Worm (Caenorhabditis elegans): ENCODE measurements around the gene ZK546.2.

The ZK546.2 gene

DNA sequence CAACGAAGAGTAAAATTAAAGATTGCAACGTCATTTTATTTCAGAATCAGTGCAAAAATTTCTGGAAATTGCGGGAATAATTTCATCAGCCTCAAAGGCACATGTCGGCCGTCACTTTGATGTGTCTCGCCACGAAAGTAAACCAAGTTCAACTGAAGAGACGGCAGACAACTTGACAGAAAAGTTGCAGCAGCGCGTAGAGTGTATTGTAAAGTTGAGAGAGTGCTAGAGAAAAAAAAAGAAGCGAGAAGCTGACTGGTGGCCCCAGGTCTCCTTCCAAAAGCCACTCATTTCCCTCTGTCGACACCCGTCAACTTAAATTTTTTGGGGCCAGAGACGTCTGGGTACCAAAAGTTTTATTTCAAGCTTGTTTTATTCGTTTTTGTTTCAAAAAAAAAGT is 41.5 kb upstream of the ZK546.2 start (continued):
- TF ChIP-seq tbx-2 (tag; optimal IDR thresholded peaks at IDR 0.05) = peak; percentile 34
- TF ChIP-seq ceh-6 (GFP tag; optimal IDR thresholded peaks at IDR 0.05) = no peak
- peak; percentile 98 for TF ChIP-seq unc-55 (GFP tag; optimal IDR thresholded peaks at IDR 0.05)
- TF ChIP-seq ets-4 (tag; optimal IDR thresholded peaks at IDR 0.05) = peak; percentile 1
- TF ChIP-seq eyg-1 (tag; optimal IDR thresholded peaks at IDR 0.05) = no peak
- TF ChIP-seq unc-86 (tag; optimal IDR thresholded peaks at IDR 0.05) = no peak
- peak; percentile 47 for TF ChIP-seq ceh-18 (tag; optimal IDR thresholded peaks at IDR 0.05)
- no peak for TF ChIP-seq K02D7.2 (tag; optimal IDR thresholded peaks at IDR 0.05)
- no peak for TF ChIP-seq ahr-1 (tag; optimal IDR thresholded peaks at IDR 0.05)
- no peak for TF ChIP-seq ceh-34 (tag; optimal IDR thresholded peaks at IDR 0.05)

DNA sequence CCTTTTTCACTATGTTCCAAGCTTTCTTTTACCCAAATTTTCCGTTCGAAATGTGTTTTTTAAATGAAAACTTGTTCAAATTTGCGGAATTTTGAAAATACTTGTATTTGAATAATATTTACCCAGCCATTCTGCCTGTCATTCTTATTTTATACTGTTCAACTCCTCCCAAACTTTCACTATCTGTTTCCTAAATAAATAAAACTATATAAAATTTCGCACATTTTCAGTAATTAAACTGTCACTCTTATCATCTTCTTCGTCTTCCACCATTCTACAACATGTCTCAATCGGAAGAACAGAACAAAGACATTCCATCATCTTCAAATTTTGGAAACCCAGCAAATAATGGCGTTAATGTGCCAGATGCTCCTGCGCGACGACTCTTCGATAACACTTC is 41.0 kb upstream of the ZK546.2 start, which contains the start of gene btbd-10:
Gene btbd-10, plus strand, starts transcription at position 231 of the 400 bp plus-strand sequence.
- TF ChIP-seq K09A11.1 (tag; optimal IDR thresholded peaks at IDR 0.05; ENCODE audit: insufficient read depth) (no peak), zip-5 (tag; optimal IDR thresholded peaks at IDR 0.05) (no peak), hlh-6 (tag; optimal IDR thresholded peaks at IDR 0.05) (no peak), syd-9 (tag; optimal IDR thresholded peaks at IDR 0.05) (no peak), Y22D7AL.16 (tag; optimal IDR thresholded peaks at IDR 0.05) (no peak), nhr-11 (tag; optimal IDR thresholded peaks at IDR 0.05) (no peak), npax-4 (tag; optimal IDR thresholded peaks at IDR 0.05) (no peak), unc-55 (GFP tag; optimal IDR thresholded peaks at IDR 0.05) (no peak), lim-6 (tag; optimal IDR thresholded peaks at IDR 0.05) (no peak), ceh-6 (GFP tag; optimal IDR thresholded peaks at IDR 0.05) (no peak), ttx-3 (tag; optimal IDR thresholded peaks at IDR 0.05) (no peak), pax-1 (tag; optimal IDR thresholded peaks at IDR 0.05) (no peak)

DNA sequence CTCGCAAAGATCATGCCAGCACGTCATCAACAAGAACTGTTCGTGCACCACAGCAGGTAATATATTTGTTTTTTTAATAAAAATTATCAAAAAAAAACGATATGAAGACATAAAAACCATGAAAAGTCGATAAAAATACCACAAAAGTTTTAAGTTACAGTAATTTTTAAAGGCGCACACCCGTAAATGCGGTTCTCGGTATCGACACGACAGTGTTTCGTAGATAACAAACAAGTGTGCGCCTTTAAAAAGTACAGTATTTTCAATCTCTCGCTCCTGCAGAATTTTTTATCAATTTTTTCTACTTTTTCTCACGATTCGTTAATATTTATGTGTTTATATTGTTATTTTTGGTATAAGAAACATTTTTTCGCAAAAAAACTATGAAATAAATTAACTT is 40.5 kb upstream of the ZK546.2 start:
- TF ChIP-seq pros-1 (tag; optimal IDR thresholded peaks at IDR 0.05) = no peak
- TF ChIP-seq pag-3 (tag; optimal IDR thresholded peaks at IDR 0.05; ENCODE audit: borderline replicate concordance) = no peak
- no peak for TF ChIP-seq ceh-14 (tag; optimal IDR thresholded peaks at IDR 0.05)
- TF ChIP-seq sox-4 (tag; optimal IDR thresholded peaks at IDR 0.05) = no peak
- TF ChIP-seq pat-9 (tag; optimal IDR thresholded peaks at IDR 0.05) = no peak
- no peak for TF ChIP-seq tbx-2 (tag; optimal IDR thresholded peaks at IDR 0.05)
- TF ChIP-seq sox-2 (GFP tag; IDR thresholded peaks at IDR 0.05) = no peak
- no peak for TF ChIP-seq T23F11.4 (GFP tag; optimal IDR thresholded peaks at IDR 0.05)
- TF ChIP-seq unc-86 (tag; optimal IDR thresholded peaks at IDR 0.05) = no peak
- TF ChIP-seq sdc-2 (tag; optimal IDR thresholded peaks at IDR 0.05) = no peak
- TF ChIP-seq ahr-1 (tag; optimal IDR thresholded peaks at IDR 0.05) = no peak
- TF ChIP-seq ceh-22 (tag; optimal IDR thresholded peaks at IDR 0.05) = no peak
- no peak for TF ChIP-seq pha-4 (tag; optimal IDR thresholded peaks at IDR 0.05)
- TF ChIP-seq elt-4 (tag; optimal IDR thresholded peaks at IDR 0.05) = no peak
- no peak for TF ChIP-seq pax-1 (tag; optimal IDR thresholded peaks at IDR 0.05)
- no peak for TF ChIP-seq elt-2 (tag; optimal IDR thresholded peaks at IDR 0.05)

DNA sequence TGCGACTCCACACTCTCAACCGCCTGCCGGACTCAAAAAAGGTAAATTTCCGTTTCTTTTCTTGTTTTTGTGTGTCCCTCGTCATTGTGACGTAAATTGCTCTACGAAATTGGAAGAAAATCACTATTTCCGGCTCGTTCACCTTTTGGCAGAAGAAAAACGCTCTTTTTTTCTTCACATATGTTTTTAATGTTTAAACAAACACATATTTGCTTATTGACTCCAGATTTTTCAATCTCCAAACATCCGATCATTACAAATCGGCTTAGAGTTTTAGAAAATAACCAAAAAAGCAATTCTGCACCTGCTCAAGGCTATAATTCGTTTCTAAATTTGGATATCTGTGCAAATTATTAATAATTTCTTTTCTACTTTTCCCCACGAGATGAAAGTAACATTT is 39.9 kb upstream of the ZK546.2 start:
- TF ChIP-seq pros-1 (tag; optimal IDR thresholded peaks at IDR 0.05) (no peak), hlh-15 (tag; optimal IDR thresholded peaks at IDR 0.05) (no peak), hlh-13 (GFP tag; optimal IDR thresholded peaks at IDR 0.05) (no peak), ceh-30 (tag; optimal IDR thresholded peaks at IDR 0.05) (no peak), K02D7.2 (tag; optimal IDR thresholded peaks at IDR 0.05) (no peak), elt-2 (tag; optimal IDR thresholded peaks at IDR 0.05) (no peak), ceh-14 (tag; optimal IDR thresholded peaks at IDR 0.05) (no peak), dve-1 (tag; optimal IDR thresholded peaks at IDR 0.05) (no peak), hlh-30 (tag; optimal IDR thresholded peaks at IDR 0.05; ENCODE audit: insufficient read depth) (no peak), sox-2 (GFP tag; IDR thresholded peaks at IDR 0.05) (no peak), nfya-1 (tag; optimal IDR thresholded peaks at IDR 0.05) (no peak), pat-9 (tag; optimal IDR thresholded peaks at IDR 0.05) (no peak)
